Fruit fly (Drosophila melanogaster): Measurements from ENCODE around the gene Pex7.

dm6 chr3L:8627839-8628827 lies 18.8 kb upstream of the Pex7 start:
- no peak for TF ChIP-seq insv (optimal IDR thresholded peaks at IDR 0.05)
- TF ChIP-seq ttk (optimal IDR thresholded peaks at IDR 0.05): no peak
